Fruit fly (Drosophila melanogaster): ENCODE data around the gene Asciz.

The Asciz gene

dm6 chr3L:3179474-3179873 lies 13.4 kb upstream of the Asciz start (continued):
- TF ChIP-seq CG6791 (GFP tag; IDR thresholded peaks at IDR 0.05; ENCODE audit: partially characterized antibody): no peak
- peak; percentile 70 for TF ChIP-seq CG12104 (GFP tag; optimal IDR thresholded peaks at IDR 0.05)
- TF ChIP-seq jigr1 (GFP tag; IDR thresholded peaks at IDR 0.05): peak; percentile 23; the same call in 1 of the 3 replicates
- peak; percentile 70 for TF ChIP-seq pnt (GFP tag; optimal IDR thresholded peaks at IDR 0.05)
- no peak for TF ChIP-seq sqz (GFP tag; optimal IDR thresholded peaks at IDR 0.05)
- peak; percentile 80 for TF ChIP-seq onecut (GFP tag; IDR thresholded peaks at IDR 0.05)
- TF ChIP-seq fd102C (GFP tag; optimal IDR thresholded peaks at IDR 0.05): peak; percentile 25
- TF ChIP-seq CG9727 (GFP tag; optimal IDR thresholded peaks at IDR 0.05): peak; percentile 80
- peak; percentile 91 for TF ChIP-seq CG15269 (tag; optimal IDR thresholded peaks at IDR 0.05)
- peak; percentile 78 for TF ChIP-seq Dad (GFP tag; optimal IDR thresholded peaks at IDR 0.05)
- TF ChIP-seq CG10959 (GFP tag; IDR thresholded peaks at IDR 0.05): peak; percentile 61
- no peak for TF ChIP-seq zen2 (GFP tag; IDR thresholded peaks at IDR 0.05; ENCODE audit: partially characterized antibody)
- peak; percentile 85 for TF ChIP-seq CG4854 (GFP tag; optimal IDR thresholded peaks at IDR 0.05)
- TF ChIP-seq CG34376 (GFP tag; optimal IDR thresholded peaks at IDR 0.05): peak; percentile 59
- peak; percentile 78 for TF ChIP-seq CG13775 (GFP tag; optimal IDR thresholded peaks at IDR 0.05)
- TF ChIP-seq cad (GFP tag; optimal IDR thresholded peaks at IDR 0.05): no peak
- peak; percentile 65 for TF ChIP-seq E2f2 (GFP tag; IDR thresholded peaks at IDR 0.05)
- peak; percentile 77 for TF ChIP-seq HLH54F (GFP tag; optimal IDR thresholded peaks at IDR 0.05)
- TF ChIP-seq tna (GFP tag; IDR thresholded peaks at IDR 0.05; ENCODE audit: partially characterized antibody): no peak
- TF ChIP-seq Trl (optimal IDR thresholded peaks at IDR 0.05): no peak
- peak; percentile 89 for TF ChIP-seq Trl (GFP tag; optimal IDR thresholded peaks at IDR 0.05)
- peak; percentile 73 for TF ChIP-seq CG8281 (tag; optimal IDR thresholded peaks at IDR 0.05)
- TF ChIP-seq ftz-f1 (GFP tag; optimal IDR thresholded peaks at IDR 0.05): peak; percentile 93
- TF ChIP-seq CG10274 (GFP tag; optimal IDR thresholded peaks at IDR 0.05): peak; percentile 60
- peak; percentile 97 for TF ChIP-seq Med (GFP tag)
- 0 out of 2 replicates have a peak, but pooled peaks have one; percentile 38 for TF ChIP-seq Lim3 (GFP tag; IDR thresholded peaks at IDR 0.05)
- peak in 1 of 2 experiments; percentile 2 for TF ChIP-seq crp (GFP tag; optimal IDR thresholded peaks at IDR 0.05)
- no peak for TF ChIP-seq Fer1 (GFP tag; optimal IDR thresholded peaks at IDR 0.05)
- TF ChIP-seq Ptx1 (GFP tag; IDR thresholded peaks at IDR 0.05): peak; percentile 91
- peak; percentile 43 for TF ChIP-seq shn (GFP tag; optimal IDR thresholded peaks at IDR 0.05)
- peak; percentile 67; the same call in 1 of the 2 replicates for TF ChIP-seq toy (GFP tag; IDR thresholded peaks at IDR 0.05)
- TF ChIP-seq Chrac-16 (GFP tag; optimal IDR thresholded peaks at IDR 0.05): peak; percentile 81
- TF ChIP-seq Hr39 (optimal IDR thresholded peaks at IDR 0.05): no peak
- TF ChIP-seq ems (GFP tag; optimal IDR thresholded peaks at IDR 0.05): peak; percentile 88
- TF ChIP-seq CG10462 (GFP tag; optimal IDR thresholded peaks at IDR 0.05): peak; percentile 64
- peak; percentile 57 for TF ChIP-seq CG12236 (GFP tag; optimal IDR thresholded peaks at IDR 0.05)
- peak; percentile 83 for TF ChIP-seq CG14710 (tag; optimal IDR thresholded peaks at IDR 0.05)
- TF ChIP-seq CG4707 (GFP tag; optimal IDR thresholded peaks at IDR 0.05): peak; percentile 63
- TF ChIP-seq tx (GFP tag; optimal IDR thresholded peaks at IDR 0.05): peak; percentile 35
- TF ChIP-seq CG32532 (GFP tag; IDR thresholded peaks at IDR 0.05): peak; percentile 89
- peak; percentile 93 for TF ChIP-seq CG3281 (GFP tag; optimal IDR thresholded peaks at IDR 0.05)
- TF ChIP-seq CG14014 (GFP tag; IDR thresholded peaks at IDR 0.05): peak; percentile 89
- peak; percentile 67 to 87 for TF ChIP-seq Hr51 (GFP tag; optimal IDR thresholded peaks at IDR 0.05)
- no peak for TF ChIP-seq Neu2 (GFP tag; optimal IDR thresholded peaks at IDR 0.05; ENCODE audit: borderline replicate concordance)
- peak; percentile 82 for TF ChIP-seq CG4730 (GFP tag; IDR thresholded peaks at IDR 0.05)
- TF ChIP-seq CG10431 (GFP tag; optimal IDR thresholded peaks at IDR 0.05): peak; percentile 11
- peak; percentile 81 for TF ChIP-seq CG9215 (GFP tag; IDR thresholded peaks at IDR 0.05)
- no peak for TF ChIP-seq hbn (GFP tag; IDR thresholded peaks at IDR 0.05; ENCODE audit: partially characterized antibody)
- no peak for TF ChIP-seq p53 (GFP tag; optimal IDR thresholded peaks at IDR 0.05)
- no peak for TF ChIP-seq h (optimal IDR thresholded peaks at IDR 0.05)
- peak; percentile 85 for TF ChIP-seq cwo (GFP tag; optimal IDR thresholded peaks at IDR 0.05)
- TF ChIP-seq CG11247 (GFP tag; IDR thresholded peaks at IDR 0.05): peak; percentile 86
